Worm (Caenorhabditis elegans) whole organism, early embryonic: ENCODE data around the gene C23F12.9.

Source experiments
- F13C5.2 ChIP-seq: sonication (generic microtip); optimal IDR thresholded peaks from 2 replicates; lab custom pipeline; 2017; ENCODE audit warnings: mild to moderate bottlenecking, missing genetic modification characterization, inconsistent platforms, missing compliant biosample characterization
- aly-1 ChIP-seq: sonication (generic microtip); optimal IDR thresholded peaks from 2 replicates; lab custom pipeline; 2016; ENCODE audit warnings: missing genetic modification characterization, missing compliant biosample characterization
- ama-1 ChIP-seq: fragments of 150-350 bp; optimal IDR thresholded peaks from 2 replicates; lab custom pipeline; 2014
- ceh-36 ChIP-seq: sonication (generic microtip); optimal IDR thresholded peaks from 2 replicates; lab custom pipeline; 2016; ENCODE audit warnings: missing genetic modification characterization, inconsistent platforms, missing compliant biosample characterization
- flt-1 ChIP-seq: fragments of 200-800 bp; sonication (Bioruptor generic); IDR thresholded peaks from 2 replicates; pipeline ENCODE4 v1.3.6; 2022; ENCODE audit warnings: missing genetic modification characterization, missing compliant biosample characterization
- scrt-1 ChIP-seq: fragments of 200-800 bp; sonication (Bioruptor generic); IDR thresholded peaks from 2 replicates; pipeline ENCODE4 v1.3.6; 2022; ENCODE audit warnings: missing genetic modification characterization, missing compliant biosample characterization
- tbx-11 ChIP-seq: fragments of 200-800 bp; sonication (Bioruptor generic); IDR thresholded peaks from 2 replicates; pipeline ENCODE4 v1.3.6; 2022; ENCODE audit warnings: missing genetic modification characterization, missing compliant biosample characterization

DNA sequence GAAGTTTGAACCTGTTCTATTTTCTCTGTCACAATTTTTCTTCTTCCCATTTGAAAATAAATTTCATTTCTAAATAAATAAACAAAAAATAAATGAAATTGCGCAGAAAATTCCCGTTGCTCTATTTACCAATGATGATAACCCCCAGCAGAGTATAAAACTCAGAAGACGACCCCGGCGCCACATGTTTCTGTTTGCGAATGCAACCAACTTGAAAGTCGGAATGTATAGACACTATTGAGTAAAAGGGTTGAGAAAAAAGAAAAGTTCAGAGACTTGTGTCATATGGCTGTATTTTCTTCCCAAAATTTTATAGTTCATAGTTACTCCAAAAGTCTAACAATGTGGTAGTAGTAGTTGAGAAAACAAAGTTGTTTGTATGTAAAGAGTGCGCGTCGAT, 17.8 kb downstream of the C23F12.9 start:
- no peak for TF ChIP-seq tbx-11 (GFP tag; lab: Robert Waterston, UW)
- no peak for TF ChIP-seq ama-1 (lab: Kevin White, UChicago)
- no peak for TF ChIP-seq aly-1 (tag; lab: Kevin White, UChicago)
- TF ChIP-seq flt-1 = no peak
- no peak for TF ChIP-seq ceh-36
- TF ChIP-seq F13C5.2 (tag; lab: Kevin White, UChicago) = no peak
- TF ChIP-seq scrt-1 = no peak
